Worm (Caenorhabditis elegans) whole organism, midembryonic: ENCODE measurements around the gene srx-120.

Source experiments
- flt-1 ChIP-seq: fragments of 200-800 bp; sonication (Bioruptor generic); IDR thresholded peaks from 2 replicates; pipeline ENCODE4 v1.3.6; 2022; ENCODE audit warnings: missing genetic modification characterization, missing compliant biosample characterization
- ztf-29 ChIP-seq: fragments of 200-800 bp; sonication (Bioruptor generic); IDR thresholded peaks from 2 replicates; pipeline ENCODE4 v1.3.6; 2022; ENCODE audit warnings: missing genetic modification reagents, missing genetic modification characterization, missing compliant biosample characterization

ce11 chrII:12516313-12516712 lies 14.7 kb upstream of the srx-120 start, which contains the start of gene srh-61:
- TF ChIP-seq flt-1 (GFP tag; lab: Robert Waterston, UW), result no peak
- TF ChIP-seq ztf-29 (GFP tag; lab: Robert Waterston, UW), result no peak
